Worm (Caenorhabditis elegans) whole organism, mixed stage, embryonic: ENCODE data around the gene cest-10.

Source experiments
- hlh-1 ChIP-seq: fragments of 150-350 bp; optimal IDR thresholded peaks from 2 replicates; lab custom pipeline; 2014; ENCODE audit warnings: missing biosample characterization, missing genetic modification reagents, missing genetic modification characterization
- lsy-2 ChIP-seq: fragments of 150-350 bp; optimal IDR thresholded peaks from 2 replicates; lab custom pipeline; 2014; ENCODE audit warnings: missing biosample characterization, missing genetic modification characterization
- mep-1 ChIP-seq: fragments of 150-350 bp; optimal IDR thresholded peaks from 2 replicates; lab custom pipeline; 2017; ENCODE audit warnings: missing biosample characterization, missing genetic modification reagents, missing genetic modification characterization, inconsistent platforms
- nhr-28 ChIP-seq: fragments of 150-350 bp; optimal IDR thresholded peaks from 2 replicates; lab custom pipeline; 2014; ENCODE audit warnings: missing biosample characterization, missing genetic modification characterization
- pha-4 ChIP-seq: fragments of 150-350 bp; optimal IDR thresholded peaks from 2 replicates; lab custom pipeline; 2018; ENCODE audit warnings: missing biosample characterization, missing genetic modification reagents, missing genetic modification characterization
- snpc-4 ChIP-seq: fragments of 150-350 bp; optimal IDR thresholded peaks from 2 replicates; lab custom pipeline; 2014; ENCODE audit warnings: missing biosample characterization, missing genetic modification characterization
- sptf-1 ChIP-seq: sonication (generic microtip); optimal IDR thresholded peaks from 2 replicates; lab custom pipeline; 2017; ENCODE audit warnings: mild to moderate bottlenecking, missing genetic modification characterization, moderate library complexity, missing compliant biosample characterization
- unc-120 ChIP-seq: sonication (generic microtip); optimal IDR thresholded peaks from 2 replicates; lab custom pipeline; 2017; ENCODE audit warnings: missing genetic modification characterization, missing compliant biosample characterization; ENCODE audit not compliant: poor library complexity, severe bottlenecking
- unc-62 ChIP-seq: fragments of 150-350 bp; optimal IDR thresholded peaks from 2 replicates; lab custom pipeline; 2014; ENCODE audit warnings: missing biosample characterization, missing genetic modification reagents, missing genetic modification characterization
- ztf-11 ChIP-seq: fragments of 150-350 bp; optimal IDR thresholded peaks from 2 replicates; lab custom pipeline; 2014; ENCODE audit warnings: missing biosample characterization, missing genetic modification characterization

DNA sequence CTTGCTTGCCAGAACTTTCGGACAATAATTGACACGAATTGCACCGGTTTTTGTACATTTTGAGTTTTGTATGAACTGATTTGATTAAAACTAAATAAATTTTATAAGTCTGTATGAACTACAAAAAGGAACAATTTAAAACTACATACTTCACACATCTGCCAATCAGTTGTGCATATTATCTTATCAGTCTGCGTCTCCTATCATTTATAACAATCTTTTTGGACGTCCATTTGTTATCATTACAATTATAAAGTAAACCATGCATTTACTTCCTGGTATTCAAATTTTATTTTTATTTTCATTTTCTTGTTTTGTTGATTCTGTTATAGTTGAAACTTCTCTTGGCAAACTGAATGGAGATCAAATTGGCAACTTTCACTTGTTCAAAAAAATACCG lies at the start of gene cest-10:
- TF ChIP-seq nhr-28 (tag; lab: Kevin White, UChicago) (no peak), ztf-11 (tag; lab: Kevin White, UChicago) (no peak), snpc-4 (no peak), unc-120 (tag; lab: Kevin White, UChicago) (no peak), hlh-1 (tag; lab: Kevin White, UChicago) (no peak), mep-1 (tag; lab: Kevin White, UChicago) (no peak), lsy-2 (tag; lab: Kevin White, UChicago) (no peak), unc-62 (GFP tag; lab: Kevin White, UChicago) (no peak), pha-4 (tag; lab: Kevin White, UChicago) (no peak), sptf-1 (tag; lab: Kevin White, UChicago) (no peak)
